Fruit fly (Drosophila melanogaster) S2 (cell line): ENCODE measurements around the gene Mettl2.
A peak's percentile ranks its signal among the peaks of the same experiment; 100 is the strongest.

Experiments used
- CG8478 ChIP-seq: fragments of >200 bp; optimal IDR thresholded peaks from 2 replicates; lab custom pipeline; 2018
- CTCF ChIP-seq, 2 experiments: fragments of >200 bp; optimal IDR thresholded peaks; 2 replicates each; lab custom pipeline; 2018

Mettl2 gene

DNA sequence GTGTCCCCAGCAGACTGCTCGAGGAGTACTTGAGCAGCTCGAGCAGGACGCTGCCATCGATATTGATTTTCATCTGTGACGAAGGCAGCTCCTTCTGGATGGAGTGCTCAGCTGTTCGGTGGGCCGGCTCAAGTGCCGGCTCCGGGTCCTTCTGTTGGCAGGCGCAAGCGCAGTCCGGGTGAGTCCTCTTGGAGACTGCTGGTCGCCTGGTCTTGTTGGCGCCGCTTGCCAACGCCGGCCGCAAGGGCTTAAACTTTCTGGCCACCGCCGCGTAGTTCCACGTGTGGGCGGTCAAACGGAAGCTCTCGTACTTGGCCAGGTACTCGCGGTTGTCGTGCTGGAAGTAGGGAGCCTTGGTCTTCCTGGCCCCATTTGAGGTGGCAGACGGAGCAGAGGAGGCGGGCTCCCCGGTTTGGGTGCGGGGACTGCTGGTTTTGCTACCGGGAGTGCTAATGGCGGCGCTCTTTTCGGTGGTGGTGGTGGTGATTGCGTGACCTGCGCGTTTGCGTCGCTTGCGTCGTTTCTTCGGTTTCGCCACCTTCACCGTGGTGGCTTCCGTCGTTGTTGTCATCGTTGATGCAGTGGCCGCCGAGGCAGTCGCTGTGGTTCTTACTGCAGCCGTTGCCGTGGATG, 22.8 kb upstream of the Mettl2 start:
- TF ChIP-seq CG8478 (no peak), CTCF (optimal IDR thresholded peaks at IDR 0.05; lab: Kevin White, UChicago) (no peak)

DNA sequence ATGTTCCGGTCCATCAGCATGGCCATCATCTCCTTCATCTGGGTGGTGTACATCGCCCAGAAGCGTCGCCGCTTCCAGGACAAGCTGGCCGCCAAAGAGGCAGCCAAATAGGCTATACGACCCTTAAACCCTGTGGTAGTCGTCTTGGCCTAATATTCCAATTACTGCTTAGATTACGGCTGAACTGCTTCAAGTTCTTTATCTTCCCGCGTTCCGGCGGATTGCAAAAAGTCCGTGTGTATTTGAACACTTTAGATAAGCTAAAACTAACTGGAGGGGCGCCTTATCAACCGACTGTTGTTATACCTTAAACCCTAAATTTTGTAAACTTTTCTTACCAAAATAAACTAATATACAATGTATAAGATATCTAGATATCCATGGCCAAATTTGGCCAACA, 14.7 kb upstream of the Mettl2 start:
- no peak for TF ChIP-seq CTCF (optimal IDR thresholded peaks at IDR 0.05; lab: Kevin White, UChicago)
- TF ChIP-seq CG8478: no peak

DNA sequence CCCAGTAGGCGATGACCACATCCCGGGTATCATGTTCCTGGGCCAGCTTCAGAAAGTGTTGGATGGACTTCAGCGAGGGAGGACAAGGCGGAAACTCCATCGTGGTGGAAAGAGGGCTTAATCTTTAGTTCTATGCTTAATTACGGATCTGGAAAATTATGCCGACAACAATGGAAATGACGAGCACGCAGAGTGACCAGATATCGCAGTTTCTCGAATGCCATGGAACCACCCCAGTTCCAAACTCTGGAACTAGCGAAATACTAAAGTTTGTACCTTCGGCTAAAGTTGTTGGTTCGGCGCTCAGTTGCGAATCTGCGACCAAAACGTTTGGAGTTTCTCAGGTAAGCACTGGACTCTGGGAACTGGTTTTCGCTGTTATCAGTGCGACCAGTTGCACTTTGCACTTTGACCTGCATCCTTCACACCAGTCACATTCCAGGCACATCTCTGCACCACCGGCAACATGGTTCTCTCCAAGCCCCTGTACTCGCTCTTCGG, 13.7 kb upstream of the Mettl2 start, which contains the start of the genes CG7970 and Vta1:
TSS of gene CG7970 (plus strand) at position 51 of the 501 bp plus-strand sequence.
TSS of gene Vta1 (minus strand) at position 201 of the 501 bp plus-strand sequence.
- TF ChIP-seq CTCF (optimal IDR thresholded peaks at IDR 0.05; lab: Kevin White, UChicago) (peak in 1 of 2 experiments; percentile 22), CG8478 (no peak)

DNA sequence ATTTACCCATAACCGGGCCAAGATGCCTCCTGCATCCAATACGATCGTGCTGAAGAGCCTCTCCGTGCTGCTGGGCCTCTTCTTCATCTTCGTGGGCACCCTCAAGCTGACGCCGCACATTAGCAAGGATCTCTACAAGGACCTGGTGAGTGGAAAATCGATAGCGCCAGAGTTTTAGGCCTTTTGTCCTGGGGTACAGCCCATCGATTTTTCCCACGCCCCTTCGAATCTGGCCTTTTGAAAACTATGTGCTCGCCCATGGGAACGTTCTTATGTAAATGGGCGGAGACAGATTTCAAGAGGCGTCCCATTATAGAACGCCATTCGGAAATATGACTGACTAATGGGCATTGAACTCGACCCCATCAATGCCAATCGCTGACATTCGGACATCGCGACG, 10.3 kb upstream of the Mettl2 start:
- TF ChIP-seq CTCF (optimal IDR thresholded peaks at IDR 0.05; lab: Kevin White, UChicago): no peak
- TF ChIP-seq CG8478: no peak

DNA sequence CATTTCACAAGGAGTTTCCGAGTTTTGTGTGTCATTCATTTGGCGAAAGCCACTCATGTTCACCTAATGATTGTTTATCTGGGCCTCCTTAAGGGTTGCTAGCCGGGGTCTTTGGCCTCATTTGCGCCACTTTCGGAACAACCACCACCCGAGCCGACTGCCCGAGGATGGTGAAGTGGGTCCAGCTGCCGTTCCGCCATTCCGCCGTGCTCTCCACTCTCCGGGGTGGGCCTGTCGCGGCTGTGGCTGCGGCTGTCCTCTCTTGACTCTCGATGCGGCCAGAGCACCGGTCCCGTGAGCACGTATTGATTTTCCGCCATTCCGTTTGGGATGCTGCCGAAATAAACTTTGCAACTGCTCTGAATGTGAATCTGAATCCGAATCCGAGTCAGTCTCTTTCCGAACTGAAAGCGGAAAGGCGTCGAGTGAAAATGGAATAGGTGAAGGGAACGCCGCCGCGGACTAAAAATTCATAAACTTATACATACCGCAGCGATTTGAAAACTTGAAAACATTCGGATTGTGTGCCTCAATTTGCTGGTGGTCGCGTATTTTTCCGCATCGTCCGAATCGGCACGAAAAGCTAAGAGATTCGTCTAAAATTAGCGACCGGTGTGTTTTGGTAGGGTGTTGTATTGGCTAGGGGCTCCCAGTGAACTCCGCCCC, 9.8 kb upstream of the Mettl2 start, which contains the start of gene CG13920:
TSS of gene CG13920 (plus strand) at position 255 of the 666 bp plus-strand sequence.
- TF ChIP-seq CTCF (optimal IDR thresholded peaks at IDR 0.05; lab: Kevin White, UChicago): no peak
- TF ChIP-seq CG8478: no peak

DNA sequence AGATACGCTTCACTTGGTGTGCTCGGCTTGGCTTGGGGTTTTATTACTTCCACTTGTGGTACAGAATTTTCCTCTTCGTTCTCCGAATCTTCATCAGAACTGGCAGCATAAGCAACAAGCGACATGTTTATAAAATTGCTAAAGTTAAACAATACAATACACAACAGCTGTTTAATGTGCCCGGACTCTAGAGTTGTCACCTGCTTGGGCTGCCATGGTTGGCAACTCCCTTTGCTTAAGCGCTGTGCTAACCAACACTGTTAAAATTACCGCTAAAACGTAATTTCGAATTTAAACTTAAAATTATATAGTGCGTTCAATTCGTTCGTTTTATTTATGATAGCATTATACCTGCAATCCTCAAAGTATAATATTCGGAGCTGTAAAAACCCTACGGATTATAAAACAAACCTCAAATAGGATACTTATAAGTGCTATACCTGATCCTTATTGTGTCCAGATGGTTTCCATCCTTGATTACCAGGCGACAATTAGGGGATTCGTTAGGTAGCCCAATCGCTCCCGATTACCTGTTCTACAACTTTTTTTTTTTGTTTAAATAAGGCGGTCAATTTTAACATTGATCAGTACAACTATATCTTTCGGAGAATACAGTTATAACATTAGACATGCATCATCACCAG, 8.4 kb upstream of the Mettl2 start, which contains the start of the genes CG17249 and Bro:
TSS of gene CG17249 (minus strand) at position 189 of the 644 bp plus-strand sequence.
TSS of gene Bro (plus strand) at position 594 of the 644 bp plus-strand sequence.
- TF ChIP-seq CG8478: no peak
- peak in 1 of 2 experiments; percentile 8 for TF ChIP-seq CTCF (optimal IDR thresholded peaks at IDR 0.05; lab: Kevin White, UChicago)

DNA sequence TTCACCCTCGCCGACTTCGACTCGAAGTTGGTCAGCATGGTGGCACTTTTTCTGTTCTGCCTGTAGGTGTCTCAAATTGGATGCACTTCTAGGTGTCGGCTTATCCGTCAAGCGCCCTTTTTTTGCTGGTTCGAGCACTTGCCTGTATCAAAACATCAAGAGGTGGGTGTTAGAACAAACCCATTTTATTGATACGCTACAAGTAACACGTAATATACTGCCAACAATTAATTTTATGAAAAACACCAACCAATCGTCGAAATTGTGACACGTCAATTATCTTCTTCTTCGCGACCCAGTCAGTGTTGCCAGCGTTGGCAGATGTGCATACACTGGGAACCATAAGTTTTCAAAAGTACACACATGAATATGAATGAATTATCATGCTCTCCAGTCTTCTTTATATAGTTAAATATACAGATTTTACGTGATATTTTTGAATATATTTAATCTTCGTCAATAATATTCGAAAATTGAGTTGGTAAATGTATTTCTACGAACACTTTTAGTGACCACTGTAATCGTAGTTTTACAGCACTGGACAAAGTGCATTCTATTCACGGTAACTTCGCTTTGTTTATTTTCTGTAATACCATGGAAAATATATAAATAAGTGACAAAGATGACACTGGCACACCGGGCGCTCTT, 6.0 kb upstream of the Mettl2 start, which contains the start of the genes alphaCOP and CG13919:
TSS of gene alphaCOP (minus strand) at position 280 of the 648 bp plus-strand sequence.
TSS of gene CG13919 (plus strand) at position 548 of the 648 bp plus-strand sequence.
- TF ChIP-seq CTCF (optimal IDR thresholded peaks at IDR 0.05; lab: Kevin White, UChicago) (no peak), CG8478 (no peak)

DNA sequence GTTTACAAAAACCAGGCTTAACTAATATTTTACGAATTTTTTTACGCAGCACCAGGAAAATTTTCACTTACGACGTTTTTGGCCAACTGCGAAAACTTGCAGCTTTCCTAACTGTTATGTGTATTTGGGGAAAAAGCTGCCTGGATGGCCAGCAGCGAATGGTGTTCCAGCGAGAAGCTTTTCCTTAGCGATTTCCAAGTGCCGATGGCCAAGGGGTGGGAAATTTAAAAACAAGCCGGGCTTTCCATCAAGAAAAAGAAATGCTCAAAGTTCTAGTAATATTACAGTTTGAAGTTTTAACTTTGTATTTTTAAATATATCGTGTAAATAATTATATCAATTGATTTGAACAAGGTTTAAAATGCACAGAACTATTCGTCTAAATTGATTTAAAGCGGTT, 1.4 kb downstream of the Mettl2 start, which contains the start of gene nSyb:
TSS of gene nSyb (minus strand) at position 101 of the 400 bp plus-strand sequence.
- TF ChIP-seq CTCF (optimal IDR thresholded peaks at IDR 0.05; lab: Kevin White, UChicago) (no peak), CG8478 (no peak)

DNA sequence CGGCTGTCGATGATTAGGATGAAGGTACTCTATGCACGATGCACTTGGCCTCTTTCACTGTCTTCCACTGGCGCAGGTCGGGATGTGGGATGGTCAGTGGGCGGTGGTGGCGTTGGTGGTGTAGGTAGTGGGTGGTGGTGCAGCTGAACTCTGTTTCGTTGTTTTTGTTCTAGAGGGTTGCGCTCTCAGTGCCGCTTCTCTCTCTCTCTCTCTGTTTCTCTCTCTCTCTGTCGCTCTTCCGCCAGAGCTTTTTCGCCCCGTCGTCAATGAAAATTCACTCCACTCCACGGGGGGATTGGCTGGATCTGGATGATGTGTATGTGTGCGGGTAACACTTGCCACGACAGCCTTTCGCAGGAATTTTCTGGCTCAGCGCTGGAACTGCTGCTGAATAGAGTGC, 2.1 kb downstream of the Mettl2 start:
- TF ChIP-seq CTCF (optimal IDR thresholded peaks at IDR 0.05; lab: Kevin White, UChicago) (no peak), CG8478 (no peak)

DNA sequence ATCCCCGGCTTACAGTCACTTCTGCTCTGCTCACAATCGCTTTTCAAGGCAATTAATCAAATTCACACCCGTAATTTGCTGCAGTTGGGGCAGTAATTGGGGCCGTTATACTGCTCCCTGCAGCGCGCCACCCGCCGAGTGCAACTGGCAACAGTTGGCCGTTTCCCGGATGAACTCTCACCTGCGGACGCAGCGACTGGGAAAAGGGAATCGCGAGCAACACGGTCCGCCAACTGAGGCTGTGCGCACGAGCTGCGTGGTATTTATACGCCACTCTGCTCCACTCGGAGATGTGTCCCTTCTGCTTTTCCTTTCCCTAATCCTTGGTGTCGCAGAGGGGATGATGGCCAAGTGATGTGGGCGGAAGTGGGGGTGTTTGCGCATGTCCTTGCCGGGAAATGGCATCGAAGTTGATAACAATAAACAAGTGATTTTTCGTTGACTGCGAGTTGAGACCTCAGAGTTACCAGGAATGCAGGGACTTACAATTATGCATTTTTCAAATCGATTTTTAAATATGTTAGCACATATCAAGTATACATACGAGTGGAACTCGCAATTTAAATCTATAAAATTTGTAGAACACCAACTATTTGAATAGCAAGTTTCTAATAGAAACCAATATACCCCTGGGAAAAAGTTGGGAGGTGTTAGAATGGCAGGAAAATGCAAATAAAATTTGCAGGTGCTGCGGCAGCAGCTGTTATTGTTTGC, 9.8 kb downstream of the Mettl2 start, which contains the start of gene GC:
TSS of gene GC (minus strand) at position 238 of the 714 bp plus-strand sequence.
- TF ChIP-seq CTCF (optimal IDR thresholded peaks at IDR 0.05; lab: Kevin White, UChicago) (no peak), CG8478 (no peak)

DNA sequence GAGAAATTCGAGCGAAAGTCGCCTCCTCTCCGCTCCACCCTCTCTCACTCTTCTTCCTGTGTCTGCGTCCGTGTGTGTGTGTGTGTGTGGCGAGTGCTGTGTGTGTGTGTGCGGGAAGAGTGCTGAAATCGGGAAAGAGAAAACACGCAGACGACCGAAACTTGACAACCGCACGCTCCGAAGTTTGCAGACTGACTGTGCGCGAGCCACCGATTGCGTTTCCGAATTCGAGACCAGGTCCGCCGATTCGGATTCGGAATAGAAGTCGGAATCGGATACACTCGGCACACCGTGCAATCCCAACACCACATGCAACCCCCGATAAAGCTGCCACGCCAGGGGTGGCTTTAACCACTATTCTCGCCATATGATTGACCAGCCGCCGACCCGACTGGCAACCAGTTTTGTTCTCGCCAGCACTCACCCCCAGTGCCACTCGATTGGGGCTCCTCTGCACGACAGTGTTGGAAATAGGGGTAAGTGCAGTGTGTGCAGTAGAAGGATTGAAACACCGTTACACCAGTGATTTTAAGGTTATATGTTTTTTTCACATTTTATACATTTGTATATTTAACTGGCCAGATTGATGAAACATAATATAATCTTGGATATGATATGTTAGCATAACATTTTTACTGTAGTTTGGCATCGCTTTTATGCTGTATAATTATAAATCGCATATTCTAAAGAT, 10.7 kb downstream of the Mettl2 start, which contains the start of gene CG13928:
TSS of gene CG13928 (minus strand) at position 202 of the 691 bp plus-strand sequence.
- TF ChIP-seq CTCF (optimal IDR thresholded peaks at IDR 0.05; lab: Kevin White, UChicago) (no peak), CG8478 (no peak)

DNA sequence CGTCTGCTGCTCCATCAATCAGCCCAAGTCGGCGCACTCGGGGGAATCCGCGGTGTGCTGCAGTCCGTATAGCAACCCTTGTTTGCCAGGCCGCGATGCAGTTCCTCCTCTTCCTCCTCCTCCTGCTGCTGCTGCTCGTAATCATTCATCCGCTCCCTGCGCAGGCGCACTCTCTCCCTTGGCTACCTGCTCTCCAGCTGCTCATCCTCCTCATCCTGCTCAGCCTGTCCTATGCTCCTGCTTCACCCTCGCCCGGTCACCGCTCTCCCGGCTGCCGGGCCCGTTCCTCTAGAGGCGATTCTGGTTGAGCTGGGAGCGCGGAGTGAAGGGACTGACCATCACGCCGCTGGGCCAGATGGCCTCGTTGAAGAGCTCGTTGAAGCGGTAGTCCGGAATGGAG, 12.1 kb downstream of the Mettl2 start:
- no peak for TF ChIP-seq CG8478
- no peak for TF ChIP-seq CTCF (optimal IDR thresholded peaks at IDR 0.05; lab: Kevin White, UChicago)

DNA sequence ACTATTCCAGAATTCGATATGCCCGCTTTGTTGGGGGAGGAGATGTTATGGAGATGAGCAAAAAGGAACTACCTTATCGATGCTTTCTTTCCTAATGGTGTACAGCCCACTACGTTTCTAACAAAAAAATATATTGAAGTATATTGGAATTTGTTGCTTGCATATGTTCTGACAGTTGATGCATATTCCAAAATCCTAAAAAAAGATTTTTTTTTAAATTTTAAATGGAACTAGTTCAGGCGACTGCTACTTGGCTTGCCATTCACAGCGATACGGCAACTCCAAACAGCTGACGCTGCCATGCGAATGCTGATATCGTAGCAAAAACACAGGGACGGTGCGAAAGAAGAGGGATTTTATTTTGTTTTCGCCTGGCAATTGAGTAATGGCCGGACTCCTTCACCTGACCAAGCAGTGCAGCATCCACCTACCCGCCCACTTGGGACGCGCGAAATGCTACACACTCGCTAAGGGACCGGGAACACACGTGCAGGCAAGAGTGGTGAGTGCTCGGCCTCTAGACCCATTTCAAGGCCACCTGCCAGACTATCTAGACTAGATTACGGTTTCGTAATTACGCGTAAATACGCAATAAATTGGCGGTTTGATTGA, 20.8 kb downstream of the Mettl2 start, which contains the start of the genes CG13926, ABCB7 and CG33230:
TSS of gene CG13926 (minus strand) at position 43 of the 612 bp plus-strand sequence.
TSS of gene ABCB7 (plus strand) at position 299 of the 612 bp plus-strand sequence.
TSS of gene CG33230 (plus strand) at position 299 of the 612 bp plus-strand sequence.
- TF ChIP-seq CG8478 (no peak), CTCF (optimal IDR thresholded peaks at IDR 0.05; lab: Kevin White, UChicago) (no peak)
